Worm (Caenorhabditis elegans) whole organism, late embryonic: ENCODE measurements around the gene skr-21.

Experiments used
- C08G9.2 ChIP-seq: sonication (generic microtip); optimal IDR thresholded peaks from 2 replicates; lab custom pipeline; 2016; ENCODE audit warnings: mild to moderate bottlenecking, missing genetic modification characterization, moderate library complexity, missing compliant biosample characterization
- F13H6.1 ChIP-seq: sonication (generic microtip); optimal IDR thresholded peaks from 2 replicates; lab custom pipeline; 2016; ENCODE audit warnings: missing genetic modification characterization, missing compliant biosample characterization
- K02D7.2 ChIP-seq: sonication (generic microtip); optimal IDR thresholded peaks from 2 replicates; lab custom pipeline; 2017; ENCODE audit warnings: mild to moderate bottlenecking, missing genetic modification characterization, missing compliant biosample characterization
- K09A11.1 ChIP-seq: sonication (generic microtip); optimal IDR thresholded peaks from 2 replicates; lab custom pipeline; 2017; ENCODE audit warnings: antibody characterized with exemption, mild to moderate bottlenecking, missing genetic modification characterization, missing compliant biosample characterization; ENCODE audit not compliant: insufficient read depth
- T23F11.4 ChIP-seq: fragments of 200-800 bp; sonication (Bioruptor generic); optimal IDR thresholded peaks from 2 replicates; lab custom pipeline; 2018; ENCODE audit warnings: mild to moderate bottlenecking, missing genetic modification characterization, missing compliant biosample characterization
- Y22D7AL.16 ChIP-seq: sonication (generic microtip); optimal IDR thresholded peaks from 2 replicates; lab custom pipeline; 2016; ENCODE audit warnings: missing genetic modification characterization, missing compliant biosample characterization
- ahr-1 ChIP-seq: sonication (generic microtip); optimal IDR thresholded peaks from 2 replicates; lab custom pipeline; 2016; ENCODE audit warnings: missing genetic modification characterization, missing compliant biosample characterization
- ama-1 ChIP-seq: fragments of 150-350 bp; optimal IDR thresholded peaks from 2 replicates; lab custom pipeline; 2014
- ceh-14 ChIP-seq: sonication (generic microtip); optimal IDR thresholded peaks from 2 replicates; lab custom pipeline; 2016; ENCODE audit warnings: missing genotype, missing genetic modification characterization, missing compliant biosample characterization
- ceh-18 ChIP-seq: sonication (generic microtip); optimal IDR thresholded peaks from 2 replicates; lab custom pipeline; 2016; ENCODE audit warnings: missing genetic modification characterization, missing compliant biosample characterization
- ceh-19 ChIP-seq: fragments of 200-800 bp; sonication (Bioruptor generic); optimal IDR thresholded peaks from 2 replicates; lab custom pipeline; 2018; ENCODE audit warnings: mild to moderate bottlenecking, missing genetic modification characterization, missing compliant biosample characterization
- ceh-2 ChIP-seq: sonication (generic microtip); optimal IDR thresholded peaks from 2 replicates; lab custom pipeline; 2016; ENCODE audit warnings: missing genotype, missing genetic modification characterization, missing compliant biosample characterization
- ceh-22 ChIP-seq: sonication (generic microtip); optimal IDR thresholded peaks from 2 replicates; lab custom pipeline; 2017; ENCODE audit warnings: missing biosample characterization, missing genetic modification characterization
- ceh-30 ChIP-seq: fragments of 150-350 bp; optimal IDR thresholded peaks from 2 replicates; lab custom pipeline; 2014; ENCODE audit warnings: missing biosample characterization, missing genetic modification characterization
- ceh-45 ChIP-seq: fragments of 200-800 bp; sonication (Bioruptor generic); IDR thresholded peaks from 2 replicates; pipeline ENCODE4 v1.3.6; 2022; ENCODE audit warnings: missing genetic modification reagents, missing genetic modification characterization, missing compliant biosample characterization
- che-1 ChIP-seq: sonication (generic microtip); optimal IDR thresholded peaks from 2 replicates; lab custom pipeline; 2016; ENCODE audit warnings: mild to moderate bottlenecking, missing genetic modification characterization, missing compliant biosample characterization
- dmd-4 ChIP-seq: sonication (generic microtip); optimal IDR thresholded peaks from 2 replicates; lab custom pipeline; 2016; ENCODE audit warnings: borderline replicate concordance, missing genetic modification characterization, missing compliant biosample characterization
- elt-4 ChIP-seq: sonication (generic microtip); optimal IDR thresholded peaks from 2 replicates; lab custom pipeline; 2016; ENCODE audit warnings: missing genetic modification characterization, missing compliant biosample characterization
- ets-4 ChIP-seq: sonication (generic microtip); optimal IDR thresholded peaks from 2 replicates; lab custom pipeline; 2016; ENCODE audit warnings: missing genetic modification characterization, missing compliant biosample characterization
- eyg-1 ChIP-seq: sonication (generic microtip); optimal IDR thresholded peaks from 2 replicates; lab custom pipeline; 2016; ENCODE audit warnings: missing genotype, missing genetic modification characterization, missing compliant biosample characterization
- fax-1 ChIP-seq: sonication (generic microtip); optimal IDR thresholded peaks from 2 replicates; lab custom pipeline; 2016; ENCODE audit warnings: missing genotype, missing genetic modification characterization, missing compliant biosample characterization
- fkh-10 ChIP-seq: fragments of 150-350 bp; optimal IDR thresholded peaks from 2 replicates; lab custom pipeline; 2014; ENCODE audit warnings: missing biosample characterization, missing genetic modification reagents, missing genetic modification characterization
- hlh-13 ChIP-seq: fragments of 200-800 bp; sonication (Bioruptor generic); optimal IDR thresholded peaks from 2 replicates; lab custom pipeline; 2018; ENCODE audit warnings: mild to moderate bottlenecking, missing genetic modification characterization, missing compliant biosample characterization
- hlh-15 ChIP-seq: sonication (generic microtip); optimal IDR thresholded peaks from 2 replicates; lab custom pipeline; 2016; ENCODE audit warnings: missing genetic modification characterization, missing compliant biosample characterization
- hlh-30 ChIP-seq: sonication (generic microtip); optimal IDR thresholded peaks from 2 replicates; lab custom pipeline; 2017; ENCODE audit warnings: antibody characterized with exemption, missing genetic modification characterization, missing compliant biosample characterization; ENCODE audit not compliant: insufficient read depth
- hlh-6 ChIP-seq: sonication (generic microtip); optimal IDR thresholded peaks from 2 replicates; lab custom pipeline; 2016; ENCODE audit warnings: missing genotype, missing genetic modification characterization, missing compliant biosample characterization
- hlh-8 ChIP-seq: sonication (generic microtip); optimal IDR thresholded peaks from 2 replicates; lab custom pipeline; 2016; ENCODE audit warnings: missing genotype, missing genetic modification characterization, missing compliant biosample characterization
- lim-6 ChIP-seq: sonication (generic microtip); optimal IDR thresholded peaks from 2 replicates; lab custom pipeline; 2016; ENCODE audit warnings: missing genetic modification characterization, missing compliant biosample characterization
- lin-11 ChIP-seq: fragments of 200-800 bp; sonication (Bioruptor generic); optimal IDR thresholded peaks from 2 replicates; lab custom pipeline; 2018; ENCODE audit warnings: mild to moderate bottlenecking, missing genetic modification characterization, missing compliant biosample characterization
- madf-2 ChIP-seq: sonication (generic microtip); optimal IDR thresholded peaks from 2 replicates; lab custom pipeline; 2017; ENCODE audit warnings: missing genetic modification characterization, missing compliant biosample characterization
- nfya-1 ChIP-seq: sonication (generic microtip); optimal IDR thresholded peaks from 2 replicates; lab custom pipeline; 2017; ENCODE audit warnings: missing genetic modification characterization, mild to moderate bottlenecking, missing compliant biosample characterization, antibody characterized with exemption, moderate library complexity
- nhr-11 ChIP-seq: fragments of 150-350 bp; optimal IDR thresholded peaks from 2 replicates; lab custom pipeline; 2014; ENCODE audit warnings: missing biosample characterization, missing genetic modification characterization
- nhr-232 ChIP-seq: sonication (generic microtip); optimal IDR thresholded peaks from 2 replicates; lab custom pipeline; 2016; ENCODE audit warnings: missing genetic modification characterization, missing compliant biosample characterization
- npax-4 ChIP-seq: sonication (generic microtip); optimal IDR thresholded peaks from 2 replicates; lab custom pipeline; 2016; ENCODE audit warnings: missing genetic modification characterization, missing compliant biosample characterization
- odd-2 ChIP-seq: sonication (generic microtip); optimal IDR thresholded peaks from 2 replicates; lab custom pipeline; 2017; ENCODE audit warnings: antibody characterized with exemption, mild to moderate bottlenecking, missing genetic modification characterization, missing compliant biosample characterization
- pag-3 ChIP-seq: sonication (generic microtip); optimal IDR thresholded peaks from 2 replicates; lab custom pipeline; 2016; ENCODE audit warnings: missing compliant biosample characterization, missing genetic modification characterization, borderline replicate concordance
- pax-1 ChIP-seq: fragments of 150-350 bp; optimal IDR thresholded peaks from 2 replicates; lab custom pipeline; 2014; ENCODE audit warnings: missing biosample characterization, missing genetic modification characterization
- pha-2 ChIP-seq: sonication (generic microtip); optimal IDR thresholded peaks from 2 replicates; lab custom pipeline; 2017; ENCODE audit warnings: mild to moderate bottlenecking, missing genetic modification characterization, missing compliant biosample characterization
- pqm-1 ChIP-seq: sonication (generic microtip); optimal IDR thresholded peaks from 2 replicates; lab custom pipeline; 2016; ENCODE audit warnings: missing genetic modification characterization, missing compliant biosample characterization
- pros-1 ChIP-seq: fragments of 150-350 bp; optimal IDR thresholded peaks from 2 replicates; lab custom pipeline; 2014; ENCODE audit warnings: missing biosample characterization, missing genetic modification reagents, missing genetic modification characterization
- rnt-1 ChIP-seq: sonication (generic microtip); optimal IDR thresholded peaks from 2 replicates; lab custom pipeline; 2016; ENCODE audit warnings: missing genetic modification characterization, missing compliant biosample characterization
- sdc-2 ChIP-seq: sonication (generic microtip); optimal IDR thresholded peaks from 2 replicates; lab custom pipeline; 2016; ENCODE audit warnings: missing genotype, missing genetic modification characterization, missing compliant biosample characterization
- sox-2 ChIP-seq: fragments of 200-800 bp; sonication (Bioruptor generic); IDR thresholded peaks from 2 replicates; pipeline ENCODE4 v1.3.6; 2022; ENCODE audit warnings: missing genetic modification reagents, missing genetic modification characterization, missing compliant biosample characterization
- sox-4 ChIP-seq: sonication (generic microtip); optimal IDR thresholded peaks from 2 replicates; lab custom pipeline; 2017; ENCODE audit warnings: mild to moderate bottlenecking, missing genetic modification characterization, inconsistent platforms, missing compliant biosample characterization
- syd-9 ChIP-seq: sonication (generic microtip); optimal IDR thresholded peaks from 2 replicates; lab custom pipeline; 2016; ENCODE audit warnings: mild to moderate bottlenecking, missing genetic modification characterization, moderate library complexity, missing compliant biosample characterization
- tbx-2 ChIP-seq: sonication (generic microtip); optimal IDR thresholded peaks from 2 replicates; lab custom pipeline; 2016; ENCODE audit warnings: missing genetic modification characterization, missing compliant biosample characterization
- tbx-7 ChIP-seq: sonication (generic microtip); optimal IDR thresholded peaks from 2 replicates; lab custom pipeline; 2016; ENCODE audit warnings: missing genotype, missing genetic modification characterization, missing compliant biosample characterization
- ttx-3 ChIP-seq: sonication (generic microtip); optimal IDR thresholded peaks from 2 replicates; lab custom pipeline; 2016; ENCODE audit warnings: missing genetic modification reagents, missing genetic modification characterization, missing compliant biosample characterization
- unc-42 ChIP-seq: sonication (generic microtip); optimal IDR thresholded peaks from 2 replicates; lab custom pipeline; 2016; ENCODE audit warnings: missing genotype, missing genetic modification characterization, missing compliant biosample characterization
- unc-55 ChIP-seq: sonication (generic microtip); optimal IDR thresholded peaks from 2 replicates; lab custom pipeline; 2017; ENCODE audit warnings: missing biosample characterization, missing genetic modification reagents, missing genetic modification characterization
- unc-86 ChIP-seq: sonication (generic microtip); optimal IDR thresholded peaks from 2 replicates; lab custom pipeline; 2016; ENCODE audit warnings: missing genetic modification characterization, missing compliant biosample characterization
- ztf-16 ChIP-seq: sonication (generic microtip); optimal IDR thresholded peaks from 2 replicates; lab custom pipeline; 2017; ENCODE audit warnings: missing genetic modification characterization, missing compliant biosample characterization

skr-21 gene

DNA sequence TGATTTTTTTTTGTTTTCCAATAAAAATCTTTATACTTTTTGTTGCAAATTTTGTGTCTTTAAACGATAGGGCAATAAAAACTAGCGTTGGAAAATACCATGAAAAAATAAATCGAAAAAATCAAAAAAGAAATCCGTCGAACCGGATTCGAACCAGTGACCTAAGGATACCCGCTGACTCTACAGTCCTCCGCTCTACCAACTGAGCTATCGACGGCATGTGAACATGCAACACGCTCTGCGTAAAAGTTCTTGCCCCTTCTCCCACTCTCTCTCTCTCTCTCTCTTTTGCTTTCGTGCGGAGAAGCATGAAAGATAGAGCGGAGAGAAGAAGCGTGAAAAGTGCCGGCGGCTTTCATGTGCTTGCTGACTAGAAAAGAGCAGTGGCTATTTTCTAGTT is 38.1 kb upstream of the skr-21 start (continued):
- TF ChIP-seq ceh-18, result peak; percentile 53
- TF ChIP-seq nfya-1 (tag; lab: Kevin White, UChicago), result peak; percentile 44
- no peak for TF ChIP-seq ceh-22 (tag; lab: Kevin White, UChicago)
- peak; percentile 71 for TF ChIP-seq nhr-232
- TF ChIP-seq ztf-16 (tag; lab: Kevin White, UChicago), result peak; percentile 76
- TF ChIP-seq hlh-15 (tag; lab: Kevin White, UChicago), result peak; percentile 80
- TF ChIP-seq unc-55 (GFP tag; lab: Kevin White, UChicago), result no peak
- TF ChIP-seq unc-42 (tag; lab: Kevin White, UChicago), result no peak
- TF ChIP-seq unc-86 (tag; lab: Kevin White, UChicago), result peak; percentile 78
- TF ChIP-seq K09A11.1 (tag; lab: Kevin White, UChicago), result no peak
- TF ChIP-seq hlh-8 (tag; lab: Kevin White, UChicago), result peak; percentile 43
- TF ChIP-seq C08G9.2 (tag; lab: Kevin White, UChicago), result peak; percentile 72
- peak; percentile 58 for TF ChIP-seq ceh-2 (tag; lab: Kevin White, UChicago)
- TF ChIP-seq tbx-7 (tag; lab: Kevin White, UChicago), result peak; percentile 10
- no peak for TF ChIP-seq odd-2 (tag; lab: Kevin White, UChicago)
- TF ChIP-seq ttx-3 (tag; lab: Kevin White, UChicago), result peak; percentile 73
- TF ChIP-seq F13H6.1, result peak; percentile 69
- no peak for TF ChIP-seq nhr-11 (tag; lab: Kevin White, UChicago)
- peak; percentile 68 for TF ChIP-seq sox-2
- TF ChIP-seq sox-4, result peak; percentile 81
- TF ChIP-seq fkh-10, result no peak
- TF ChIP-seq pha-2, result peak; percentile 69
- peak; percentile 31 for TF ChIP-seq ahr-1 (tag; lab: Kevin White, UChicago)
- peak; percentile 76 for TF ChIP-seq Y22D7AL.16 (tag; lab: Kevin White, UChicago)
- TF ChIP-seq lin-11 (tag; lab: Kevin White, UChicago), result peak; percentile 62
- TF ChIP-seq tbx-2 (tag; lab: Kevin White, UChicago), result peak; percentile 41
- no peak for TF ChIP-seq ama-1
- peak; percentile 64 for TF ChIP-seq eyg-1 (tag; lab: Kevin White, UChicago)
- TF ChIP-seq pax-1 (tag; lab: Kevin White, UChicago), result no peak
- peak; percentile 76 for TF ChIP-seq ceh-45 (GFP tag; lab: Robert Waterston, UW)
- peak; percentile 74 for TF ChIP-seq che-1
- TF ChIP-seq T23F11.4 (GFP tag; lab: Kevin White, UChicago), result peak; percentile 62
- peak; percentile 47 for TF ChIP-seq pqm-1 (tag; lab: Kevin White, UChicago)
- TF ChIP-seq fax-1 (tag; lab: Kevin White, UChicago), result peak; percentile 56
- peak; percentile 56 for TF ChIP-seq ets-4 (tag; lab: Kevin White, UChicago)
- TF ChIP-seq lim-6 (tag; lab: Kevin White, UChicago), result no peak
- no peak for TF ChIP-seq pros-1
- TF ChIP-seq K02D7.2 (tag; lab: Kevin White, UChicago), result peak; percentile 64
- peak; percentile 83 for TF ChIP-seq hlh-6 (tag; lab: Kevin White, UChicago)
- TF ChIP-seq syd-9 (tag; lab: Kevin White, UChicago), result peak; percentile 64
- TF ChIP-seq elt-4, result no peak
- peak; percentile 86 for TF ChIP-seq ceh-19
- peak; percentile 12 for TF ChIP-seq hlh-30
- peak; percentile 81 for TF ChIP-seq sdc-2 (tag; lab: Kevin White, UChicago)
- TF ChIP-seq pag-3, result no peak
- no peak for TF ChIP-seq ceh-30 (tag; lab: Kevin White, UChicago)
- peak; percentile 62 for TF ChIP-seq hlh-13 (GFP tag; lab: Kevin White, UChicago)
- TF ChIP-seq dmd-4, result peak; percentile 79
- TF ChIP-seq ceh-14 (tag; lab: Kevin White, UChicago), result peak; percentile 84
- TF ChIP-seq npax-4, result peak; percentile 52
- TF ChIP-seq madf-2 (tag; lab: Kevin White, UChicago), result peak; percentile 70
- peak; percentile 10 for TF ChIP-seq rnt-1 (tag; lab: Kevin White, UChicago)
